Worm (Caenorhabditis elegans): ENCODE data around the gene chil-8.
"Not testable (repeated sequence)": the region's sequence is repeated elsewhere in the genome, so short reads cannot be mapped to it uniquely, and the experiment has no call there.

chil-8 gene

ce11 chrII:9868207-9868606 lies 4.7 kb downstream of the chil-8 start:
- TF ChIP-seq F16B12.6 (tag; optimal IDR thresholded peaks at IDR 0.05) = no peak

ce11 chrII:9866378-9866777 lies 6.5 kb downstream of the chil-8 start, which contains the start of gene chil-1:
chil-1 (minus strand) TSS chrII:9866478.
- not testable (repeated sequence) for TF ChIP-seq tbx-2, fkh-8, lin-15B (tag; optimal IDR thresholded peaks at IDR 0.05)

ce11 chrII:9862147-9862546 lies 10.7 kb downstream of the chil-8 start, which contains the start of gene C08H9.18:
C08H9.18 (minus strand) TSS chrII:9862247.
- TF ChIP-seq xbp-1 (tag; optimal IDR thresholded peaks at IDR 0.05) (no peak), aly-2 (tag; optimal IDR thresholded peaks at IDR 0.05) (no peak), nhr-20 (tag; optimal IDR thresholded peaks at IDR 0.05) (no peak), lin-35 (GFP tag; optimal IDR thresholded peaks at IDR 0.05) (no peak), fkh-8 (tag; optimal IDR thresholded peaks at IDR 0.05) (no peak), alr-1 (tag; optimal IDR thresholded peaks at IDR 0.05; ENCODE audit: borderline replicate concordance) (no peak), Y116A8C.19 (tag; optimal IDR thresholded peaks at IDR 0.05; ENCODE audit: borderline replicate concordance) (no peak), ceh-82 (tag; optimal IDR thresholded peaks at IDR 0.05) (no peak), ztf-11 (tag; optimal IDR thresholded peaks at IDR 0.05) (no peak), lsy-2 (tag; optimal IDR thresholded peaks at IDR 0.05) (no peak), F16B12.6 (tag; optimal IDR thresholded peaks at IDR 0.05) (no peak), fkh-4 (tag; optimal IDR thresholded peaks at IDR 0.05; ENCODE audit: borderline replicate concordance) (no peak), sox-4 (tag; optimal IDR thresholded peaks at IDR 0.05) (no peak), nhr-76 (tag; optimal IDR thresholded peaks at IDR 0.05) (no peak), egl-13 (tag; optimal IDR thresholded peaks at IDR 0.05) (no peak), nhr-11 (tag; optimal IDR thresholded peaks at IDR 0.05) (no peak)

ce11 chrII:9861394-9861793 lies 11.5 kb downstream of the chil-8 start, which contains the start of gene chil-3:
chil-3 (minus strand) TSS chrII:9861494.
- no peak for TF ChIP-seq sox-4 (tag; optimal IDR thresholded peaks at IDR 0.05)

ce11 chrII:9859575-9859974 lies 13.3 kb downstream of the chil-8 start, which contains the start of gene chil-5:
chil-5 (minus strand) TSS chrII:9859675.
- TF ChIP-seq efl-3 (GFP tag; optimal IDR thresholded peaks at IDR 0.05) = no peak
- TF ChIP-seq unc-86 (tag; optimal IDR thresholded peaks at IDR 0.05) = no peak
- TF ChIP-seq pqm-1 (tag; optimal IDR thresholded peaks at IDR 0.05) = no peak
- no peak for TF ChIP-seq unc-98 (GFP tag; IDR thresholded peaks at IDR 0.05)
- TF ChIP-seq nhr-12 (tag; optimal IDR thresholded peaks at IDR 0.05) = no peak
- TF ChIP-seq C16A3.4 (tag; optimal IDR thresholded peaks at IDR 0.05) = no peak
- TF ChIP-seq fos-1 (tag; optimal IDR thresholded peaks at IDR 0.05) = no peak
- no peak for TF ChIP-seq ceh-82 (tag; optimal IDR thresholded peaks at IDR 0.05)
- no peak for TF ChIP-seq fkh-10 (GFP tag; optimal IDR thresholded peaks at IDR 0.05)
- TF ChIP-seq unc-30 (tag; optimal IDR thresholded peaks at IDR 0.05) = no peak
- TF ChIP-seq swsn-7 (tag; optimal IDR thresholded peaks at IDR 0.05) = no peak
- TF ChIP-seq zag-1 (tag; optimal IDR thresholded peaks at IDR 0.05) = no peak

- no peak for TF ChIP-seq mef-2 (tag; optimal IDR thresholded peaks at IDR 0.05)
- TF ChIP-seq ceh-90 (tag; optimal IDR thresholded peaks at IDR 0.05) = no peak
- TF ChIP-seq C04F5.9 (tag; optimal IDR thresholded peaks at IDR 0.05) = no peak
- no peak for TF ChIP-seq dsc-1 (tag; optimal IDR thresholded peaks at IDR 0.05)
- TF ChIP-seq fkh-10 (GFP tag; optimal IDR thresholded peaks at IDR 0.05) = no peak
- no peak for TF ChIP-seq mep-1 (tag; optimal IDR thresholded peaks at IDR 0.05)
- TF ChIP-seq sup-37 (GFP tag; optimal IDR thresholded peaks at IDR 0.05) = no peak
- TF ChIP-seq ceh-8 (GFP tag; optimal IDR thresholded peaks at IDR 0.05) = no peak
- TF ChIP-seq lin-39 (tag; optimal IDR thresholded peaks at IDR 0.05) = no peak
- no peak for TF ChIP-seq unc-30 (tag; optimal IDR thresholded peaks at IDR 0.05)
- TF ChIP-seq elt-2 (tag; optimal IDR thresholded peaks at IDR 0.05) = no peak
- TF ChIP-seq lin-14 (GFP tag; optimal IDR thresholded peaks at IDR 0.05) = no peak
These were observed 15.1 kb downstream of the chil-8 start, which contains the start of gene chil-6 for ce11 chrII:9857791-9858190. chil-6 (minus strand) TSS chrII:9857891.

All from whole organism, L1 larva.